Worm (Caenorhabditis elegans) whole organism, L4/young adult: Measurements from ENCODE around the gene nas-28.

ENCODE experiments used
- W03F9.2 ChIP-seq: fragments of 150-350 bp; optimal IDR thresholded peaks from 2 replicates; lab custom pipeline; 2014; ENCODE audit warnings: missing biosample characterization, missing genetic modification characterization
- dao-5 ChIP-seq: sonication (generic microtip); optimal IDR thresholded peaks from 2 replicates; lab custom pipeline; 2016; ENCODE audit warnings: missing genotype, missing genetic modification characterization, moderate library complexity, missing compliant biosample characterization
- him-1 ChIP-seq: sonication (generic microtip); optimal IDR thresholded peaks from 2 replicates; lab custom pipeline; 2016; ENCODE audit warnings: missing genotype, missing genetic modification reagents, missing genetic modification characterization, missing compliant biosample characterization

DNA sequence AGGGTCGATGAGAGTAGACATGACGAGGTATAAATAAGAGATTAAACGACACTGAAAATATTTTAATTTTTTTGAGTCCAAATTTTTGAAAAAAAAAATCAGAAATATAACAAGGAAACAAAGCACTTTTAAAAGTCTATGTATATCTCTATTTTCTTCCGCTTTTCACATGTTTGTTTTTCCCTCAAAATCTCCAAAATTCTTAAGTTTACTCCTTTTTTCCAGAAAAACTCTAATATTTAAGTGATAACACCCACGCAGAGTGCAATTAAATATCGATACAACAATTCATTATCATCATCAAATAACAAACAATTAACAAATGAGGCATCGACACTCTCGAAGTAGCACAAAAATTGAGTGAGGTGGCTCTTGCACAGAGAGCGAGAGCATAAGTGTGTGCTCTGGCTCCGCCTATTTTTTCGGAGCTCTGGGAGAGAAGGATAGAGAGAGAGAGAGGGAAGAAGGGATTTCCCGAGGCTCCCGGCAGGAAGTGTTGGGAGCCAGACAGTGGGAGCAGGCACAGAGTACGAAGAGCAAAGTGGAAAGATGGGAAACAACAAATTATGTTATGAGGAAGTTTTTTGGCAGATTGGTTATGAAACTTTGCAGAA lies 25.2 kb downstream of the nas-28 start, which contains the start of gene anmt-2:
- TF ChIP-seq him-1 (tag; lab: Kevin White, UChicago) = no peak
- no peak for TF ChIP-seq W03F9.2 (tag; lab: Kevin White, UChicago)
- no peak for TF ChIP-seq dao-5
